ENCODE assay signal across 3 fruit fly cellular contexts in genomic region chr3R:12456370-12456940, dm6.
TF ChIP-seq lines count a peak whose summit lies in the region.

TSS of gene trus (plus strand) at chr3R:12456573.

- TF ChIP-seq CTCF in whole organism, embryonic (GFP tag; optimal IDR thresholded peaks at IDR 0.05; lab: Kevin White, UChicago), result no peak

TF ChIP-seq in whole organism, adult, 20 proteins besides CTCF, POLR2A, EP300 and RAD21:
- peak; percentile 64 for TF ChIP-seq bab1 (GFP tag; optimal IDR thresholded peaks at IDR 0.05; lab: Kevin White, UChicago)
- TF ChIP-seq Crg-1 (GFP tag; optimal IDR thresholded peaks at IDR 0.05; lab: Kevin White, UChicago), result no peak
- peak; percentile 10 for TF ChIP-seq CG7101 (tag; optimal IDR thresholded peaks at IDR 0.05; lab: Kevin White, UChicago)
- peak; percentile 84 for TF ChIP-seq Mnt (GFP tag; optimal IDR thresholded peaks at IDR 0.05; lab: Kevin White, UChicago)
- TF ChIP-seq cic (GFP tag; optimal IDR thresholded peaks at IDR 0.05; lab: Kevin White, UChicago), result no peak

TF ChIP-seq in whole organism, embryonic, 481 proteins besides CTCF, POLR2A, EP300 and RAD21 (continues in another document):
- peak; percentile 77 for TF ChIP-seq sna (GFP tag; IDR thresholded peaks at IDR 0.05; lab: Robert Waterston, UW; ENCODE audit: partially characterized antibody)
- peak; percentile 76 for TF ChIP-seq CG14860 (GFP tag; IDR thresholded peaks at IDR 0.05; lab: Robert Waterston, UW; ENCODE audit: partially characterized antibody)
- TF ChIP-seq HmgZ (tag; optimal IDR thresholded peaks at IDR 0.05; lab: Kevin White, UChicago), result peak; percentile 14
- TF ChIP-seq slp2 (GFP tag; optimal IDR thresholded peaks at IDR 0.05; lab: Kevin White, UChicago), result no peak
- TF ChIP-seq Hmr (GFP tag; optimal IDR thresholded peaks at IDR 0.05; lab: Kevin White, UChicago), result no peak
- TF ChIP-seq inv (GFP tag; IDR thresholded peaks at IDR 0.05; lab: Robert Waterston, UW; ENCODE audit: partially characterized antibody), result peak; percentile 69
- no peak for TF ChIP-seq sc (optimal IDR thresholded peaks at IDR 0.05; lab: Kevin White, UChicago)
- TF ChIP-seq sc (GFP tag; optimal IDR thresholded peaks at IDR 0.05; lab: Kevin White, UChicago), result no peak
- TF ChIP-seq tap (tag; optimal IDR thresholded peaks at IDR 0.05; lab: Kevin White, UChicago), result no peak
- peak; percentile 77; the same call in 2 of the 3 replicates for TF ChIP-seq knrl (GFP tag; IDR thresholded peaks at IDR 0.05; lab: Robert Waterston, UW; ENCODE audit: partially characterized antibody)
- no peak for TF ChIP-seq CG31365 (tag; optimal IDR thresholded peaks at IDR 0.05; lab: Kevin White, UChicago)
- TF ChIP-seq CG12391 (tag; optimal IDR thresholded peaks at IDR 0.05; lab: Kevin White, UChicago), result no peak
- peak; percentile 87 for TF ChIP-seq chinmo (GFP tag; IDR thresholded peaks at IDR 0.05; lab: Robert Waterston, UW; ENCODE audit: partially characterized antibody)
- no peak for TF ChIP-seq CG9215 (GFP tag; IDR thresholded peaks at IDR 0.05; lab: Robert Waterston, UW)
- peak; percentile 89 for TF ChIP-seq Sry-δ (GFP tag; optimal IDR thresholded peaks at IDR 0.05; lab: Kevin White, UChicago)
- TF ChIP-seq CG5245 (GFP tag; optimal IDR thresholded peaks at IDR 0.05; lab: Kevin White, UChicago), result no peak
- peak; percentile 75 for TF ChIP-seq MBD-R2 (GFP tag; IDR thresholded peaks at IDR 0.05; lab: Robert Waterston, UW)
- no peak for TF ChIP-seq CG30403 (GFP tag; optimal IDR thresholded peaks at IDR 0.05; lab: Kevin White, UChicago)
- peak; percentile 46; the same call in 1 of the 2 replicates for TF ChIP-seq CG42726 (GFP tag; IDR thresholded peaks at IDR 0.05; lab: Robert Waterston, UW; ENCODE audit: partially characterized antibody)
- TF ChIP-seq ro (GFP tag; IDR thresholded peaks at IDR 0.05; lab: Robert Waterston, UW), result no peak
- peak; percentile 7 for TF ChIP-seq zen (tag; optimal IDR thresholded peaks at IDR 0.05; lab: Kevin White, UChicago)
- peak; percentile 39 for TF ChIP-seq trem (tag; optimal IDR thresholded peaks at IDR 0.05; lab: Kevin White, UChicago)
- no peak for TF ChIP-seq CG30431 (GFP tag; optimal IDR thresholded peaks at IDR 0.05; lab: Kevin White, UChicago)
- no peak for TF ChIP-seq Elba2 (GFP tag; optimal IDR thresholded peaks at IDR 0.05; lab: Kevin White, UChicago)
- TF ChIP-seq onecut (GFP tag; IDR thresholded peaks at IDR 0.05; lab: Robert Waterston, UW), result peak; percentile 90
- TF ChIP-seq Fer2 (tag; optimal IDR thresholded peaks at IDR 0.05; lab: Kevin White, UChicago), result no peak
- no peak for TF ChIP-seq grau (tag; optimal IDR thresholded peaks at IDR 0.05; lab: Kevin White, UChicago)
- no peak for TF ChIP-seq ase (GFP tag; IDR thresholded peaks at IDR 0.05; lab: Robert Waterston, UW)
- no peak for TF ChIP-seq tio (GFP tag; optimal IDR thresholded peaks at IDR 0.05; lab: Kevin White, UChicago)
- peak; percentile 92 for TF ChIP-seq CG34224 (GFP tag; IDR thresholded peaks at IDR 0.05; lab: Robert Waterston, UW; ENCODE audit: partially characterized antibody)
- no peak for TF ChIP-seq sisA (GFP tag; IDR thresholded peaks at IDR 0.05; lab: Robert Waterston, UW)
- peak; percentile 73 for TF ChIP-seq CG16813 (GFP tag; IDR thresholded peaks at IDR 0.05; lab: Robert Waterston, UW; ENCODE audit: partially characterized antibody)
- TF ChIP-seq BEAF-32 (GFP tag; optimal IDR thresholded peaks at IDR 0.05; lab: Kevin White, UChicago), result peak; percentile 83
- peak; percentile 4 for TF ChIP-seq CG2120 (GFP tag; optimal IDR thresholded peaks at IDR 0.05; lab: Kevin White, UChicago)
- no peak for TF ChIP-seq CG6689 (GFP tag; IDR thresholded peaks at IDR 0.05; lab: Robert Waterston, UW)
- TF ChIP-seq chm (GFP tag; IDR thresholded peaks at IDR 0.05; lab: Robert Waterston, UW), result no peak
- peak; percentile 89 for TF ChIP-seq ato (GFP tag; IDR thresholded peaks at IDR 0.05; lab: Robert Waterston, UW; ENCODE audit: partially characterized antibody)
- TF ChIP-seq vnd (GFP tag; IDR thresholded peaks at IDR 0.05; lab: Robert Waterston, UW; ENCODE audit: partially characterized antibody), result peak; percentile 76
- no peak for TF ChIP-seq Atf-2 (GFP tag; optimal IDR thresholded peaks at IDR 0.05; lab: Kevin White, UChicago)
- TF ChIP-seq B-H2 (GFP tag; optimal IDR thresholded peaks at IDR 0.05; lab: Kevin White, UChicago), result peak; percentile 11
- TF ChIP-seq z (GFP tag; IDR thresholded peaks at IDR 0.05; lab: Robert Waterston, UW), result no peak
- peak; percentile 85 for TF ChIP-seq zen2 (GFP tag; IDR thresholded peaks at IDR 0.05; lab: Robert Waterston, UW; ENCODE audit: partially characterized antibody)

TF ChIP-seq in whole organism, prepupa, 60 proteins besides CTCF, POLR2A, EP300 and RAD21:
- TF ChIP-seq CG16779 (tag; optimal IDR thresholded peaks at IDR 0.05; lab: Kevin White, UChicago), result no peak
- TF ChIP-seq esn (GFP tag; optimal IDR thresholded peaks at IDR 0.05; lab: Kevin White, UChicago), result peak; percentile 27
- TF ChIP-seq Ets96B (tag; optimal IDR thresholded peaks at IDR 0.05; lab: Kevin White, UChicago), result no peak
